Worm (Caenorhabditis elegans) whole organism, late embryonic: ENCODE results near the gene cwp-5.

Source experiments
- C08G9.2 ChIP-seq: sonication (generic microtip); optimal IDR thresholded peaks from 2 replicates; lab custom pipeline; 2016; ENCODE audit warnings: mild to moderate bottlenecking, missing genetic modification characterization, moderate library complexity, missing compliant biosample characterization
- F13H6.1 ChIP-seq: sonication (generic microtip); optimal IDR thresholded peaks from 2 replicates; lab custom pipeline; 2016; ENCODE audit warnings: missing genetic modification characterization, missing compliant biosample characterization
- K02D7.2 ChIP-seq: sonication (generic microtip); optimal IDR thresholded peaks from 2 replicates; lab custom pipeline; 2017; ENCODE audit warnings: mild to moderate bottlenecking, missing genetic modification characterization, missing compliant biosample characterization
- K09A11.1 ChIP-seq: sonication (generic microtip); optimal IDR thresholded peaks from 2 replicates; lab custom pipeline; 2017; ENCODE audit warnings: antibody characterized with exemption, mild to moderate bottlenecking, missing genetic modification characterization, missing compliant biosample characterization; ENCODE audit not compliant: insufficient read depth
- ceh-14 ChIP-seq: sonication (generic microtip); optimal IDR thresholded peaks from 2 replicates; lab custom pipeline; 2016; ENCODE audit warnings: missing genotype, missing genetic modification characterization, missing compliant biosample characterization
- ceh-18 ChIP-seq: sonication (generic microtip); optimal IDR thresholded peaks from 2 replicates; lab custom pipeline; 2016; ENCODE audit warnings: missing genetic modification characterization, missing compliant biosample characterization
- ceh-2 ChIP-seq: sonication (generic microtip); optimal IDR thresholded peaks from 2 replicates; lab custom pipeline; 2016; ENCODE audit warnings: missing genotype, missing genetic modification characterization, missing compliant biosample characterization
- ceh-22 ChIP-seq: sonication (generic microtip); optimal IDR thresholded peaks from 2 replicates; lab custom pipeline; 2017; ENCODE audit warnings: missing biosample characterization, missing genetic modification characterization
- ceh-24 ChIP-seq: sonication (generic microtip); optimal IDR thresholded peaks from 2 replicates; lab custom pipeline; 2016; ENCODE audit warnings: mild to moderate bottlenecking, missing genetic modification characterization, missing compliant biosample characterization
- ceh-31 ChIP-seq: sonication (generic microtip); optimal IDR thresholded peaks from 2 replicates; lab custom pipeline; 2016; ENCODE audit warnings: missing genetic modification characterization, missing compliant biosample characterization
- ceh-48 ChIP-seq: sonication (generic microtip); optimal IDR thresholded peaks from 2 replicates; lab custom pipeline; 2016; ENCODE audit warnings: missing genetic modification characterization, inconsistent platforms, missing compliant biosample characterization
- ceh-6 ChIP-seq: fragments of 200-800 bp; sonication (Bioruptor generic); optimal IDR thresholded peaks from 2 replicates; lab custom pipeline; 2018; ENCODE audit warnings: mild to moderate bottlenecking, missing genetic modification characterization, missing compliant biosample characterization
- ceh-9 ChIP-seq: sonication (generic microtip); optimal IDR thresholded peaks from 2 replicates; lab custom pipeline; 2016; ENCODE audit warnings: mild to moderate bottlenecking, missing genetic modification characterization, inconsistent platforms, missing compliant biosample characterization
- che-1 ChIP-seq: sonication (generic microtip); optimal IDR thresholded peaks from 2 replicates; lab custom pipeline; 2016; ENCODE audit warnings: mild to moderate bottlenecking, missing genetic modification characterization, missing compliant biosample characterization
- elt-2 ChIP-seq: sonication (generic microtip); optimal IDR thresholded peaks from 2 replicates; lab custom pipeline; 2016; ENCODE audit warnings: missing genetic modification reagents, missing genetic modification characterization, missing compliant biosample characterization
- fax-1 ChIP-seq: sonication (generic microtip); optimal IDR thresholded peaks from 2 replicates; lab custom pipeline; 2016; ENCODE audit warnings: missing genotype, missing genetic modification characterization, missing compliant biosample characterization
- fkh-10 ChIP-seq: fragments of 150-350 bp; optimal IDR thresholded peaks from 2 replicates; lab custom pipeline; 2014; ENCODE audit warnings: missing biosample characterization, missing genetic modification reagents, missing genetic modification characterization
- fkh-6 ChIP-seq: sonication (generic microtip); optimal IDR thresholded peaks from 2 replicates; lab custom pipeline; 2016; ENCODE audit warnings: missing genetic modification characterization, missing compliant biosample characterization
- gmeb-2 ChIP-seq: sonication (generic microtip); optimal IDR thresholded peaks from 2 replicates; lab custom pipeline; 2016; ENCODE audit warnings: missing genetic modification characterization, inconsistent platforms, missing compliant biosample characterization
- hlh-13 ChIP-seq: fragments of 200-800 bp; sonication (Bioruptor generic); optimal IDR thresholded peaks from 2 replicates; lab custom pipeline; 2018; ENCODE audit warnings: mild to moderate bottlenecking, missing genetic modification characterization, missing compliant biosample characterization
- hlh-15 ChIP-seq: sonication (generic microtip); optimal IDR thresholded peaks from 2 replicates; lab custom pipeline; 2016; ENCODE audit warnings: missing genetic modification characterization, missing compliant biosample characterization
- hlh-30 ChIP-seq: sonication (generic microtip); optimal IDR thresholded peaks from 2 replicates; lab custom pipeline; 2017; ENCODE audit warnings: antibody characterized with exemption, missing genetic modification characterization, missing compliant biosample characterization; ENCODE audit not compliant: insufficient read depth
- lim-6 ChIP-seq: sonication (generic microtip); optimal IDR thresholded peaks from 2 replicates; lab custom pipeline; 2016; ENCODE audit warnings: missing genetic modification characterization, missing compliant biosample characterization
- mec-3 ChIP-seq: sonication (generic microtip); optimal IDR thresholded peaks from 2 replicates; lab custom pipeline; 2016; ENCODE audit warnings: borderline replicate concordance, missing genetic modification characterization, missing compliant biosample characterization
- nfya-1 ChIP-seq: sonication (generic microtip); optimal IDR thresholded peaks from 2 replicates; lab custom pipeline; 2017; ENCODE audit warnings: missing genetic modification characterization, mild to moderate bottlenecking, missing compliant biosample characterization, antibody characterized with exemption, moderate library complexity
- odd-2 ChIP-seq: sonication (generic microtip); optimal IDR thresholded peaks from 2 replicates; lab custom pipeline; 2017; ENCODE audit warnings: antibody characterized with exemption, mild to moderate bottlenecking, missing genetic modification characterization, missing compliant biosample characterization
- pat-9 ChIP-seq: fragments of 200-800 bp; sonication (Bioruptor generic); optimal IDR thresholded peaks from 2 replicates; lab custom pipeline; 2018; ENCODE audit warnings: mild to moderate bottlenecking, missing genetic modification characterization, moderate library complexity, missing compliant biosample characterization
- pha-4 ChIP-seq: fragments of 150-350 bp; optimal IDR thresholded peaks from 2 replicates; lab custom pipeline; 2018; ENCODE audit warnings: missing biosample characterization, missing genetic modification reagents, missing genetic modification characterization
- pqm-1 ChIP-seq: sonication (generic microtip); optimal IDR thresholded peaks from 2 replicates; lab custom pipeline; 2016; ENCODE audit warnings: missing genetic modification characterization, missing compliant biosample characterization
- ref-2 ChIP-seq: sonication (generic microtip); optimal IDR thresholded peaks from 2 replicates; lab custom pipeline; 2016; ENCODE audit warnings: missing genetic modification characterization, missing compliant biosample characterization
- rnt-1 ChIP-seq: sonication (generic microtip); optimal IDR thresholded peaks from 2 replicates; lab custom pipeline; 2016; ENCODE audit warnings: missing genetic modification characterization, missing compliant biosample characterization
- sox-2 ChIP-seq: fragments of 200-800 bp; sonication (Bioruptor generic); IDR thresholded peaks from 2 replicates; pipeline ENCODE4 v1.3.6; 2022; ENCODE audit warnings: missing genetic modification reagents, missing genetic modification characterization, missing compliant biosample characterization
- tbx-2 ChIP-seq: sonication (generic microtip); optimal IDR thresholded peaks from 2 replicates; lab custom pipeline; 2016; ENCODE audit warnings: missing genetic modification characterization, missing compliant biosample characterization
- unc-42 ChIP-seq: sonication (generic microtip); optimal IDR thresholded peaks from 2 replicates; lab custom pipeline; 2016; ENCODE audit warnings: missing genotype, missing genetic modification characterization, missing compliant biosample characterization
- unc-86 ChIP-seq: sonication (generic microtip); optimal IDR thresholded peaks from 2 replicates; lab custom pipeline; 2016; ENCODE audit warnings: missing genetic modification characterization, missing compliant biosample characterization
- zip-5 ChIP-seq: sonication (generic microtip); optimal IDR thresholded peaks from 2 replicates; lab custom pipeline; 2016; ENCODE audit warnings: missing genetic modification characterization, missing compliant biosample characterization

The cwp-5 gene

DNA sequence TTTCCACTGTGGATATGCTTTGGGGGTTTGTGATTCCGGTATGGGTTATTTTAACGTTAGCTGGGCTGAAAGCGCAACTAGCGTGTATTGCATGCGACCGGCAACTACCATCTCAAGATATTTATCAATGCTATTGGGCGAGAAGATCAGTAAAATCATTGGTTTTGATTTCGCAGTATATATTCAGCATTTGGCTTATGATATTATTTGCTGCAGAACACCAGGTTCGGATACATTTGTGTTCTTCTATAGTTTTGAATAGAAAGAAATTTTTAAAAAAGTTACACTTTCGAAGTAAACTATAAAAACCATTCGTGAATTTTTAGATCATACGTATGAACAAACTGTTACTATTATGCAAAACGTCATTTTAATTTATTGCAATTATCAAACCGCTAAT is 28.2 kb upstream of the cwp-5 start:
- TF ChIP-seq ceh-24 (tag; lab: Kevin White, UChicago) (no peak), elt-2 (no peak)

DNA sequence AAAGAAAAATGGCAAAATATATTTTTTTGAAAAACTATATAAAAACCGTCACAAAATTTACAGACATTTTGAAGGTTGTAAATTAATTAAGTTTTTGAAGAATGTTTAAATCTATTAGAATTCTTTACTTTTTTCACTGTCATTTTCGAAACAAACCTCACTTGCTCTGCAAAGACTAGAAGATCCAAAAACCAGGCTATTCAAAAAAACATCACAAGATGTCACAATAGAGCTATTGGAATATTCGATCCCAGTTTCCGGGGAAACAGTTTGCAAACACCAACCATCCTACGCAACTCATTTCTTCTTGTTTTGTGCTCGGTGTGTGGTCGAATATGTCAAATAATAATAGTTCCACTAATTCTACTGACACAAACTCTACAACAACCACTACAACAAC is 27.0 kb upstream of the cwp-5 start, which contains the start of gene R12H7.4:
Gene R12H7.4, plus strand, starts transcription at position 301 of the 400 bp plus-strand sequence.
- TF ChIP-seq hlh-15 (tag; lab: Kevin White, UChicago): no peak
- TF ChIP-seq ceh-6 (GFP tag; lab: Kevin White, UChicago): no peak
- TF ChIP-seq ceh-48: no peak
- TF ChIP-seq F13H6.1 (tag; lab: Kevin White, UChicago): no peak
- no peak for TF ChIP-seq sox-2
- TF ChIP-seq fkh-10 (GFP tag; lab: Kevin White, UChicago): no peak
- TF ChIP-seq ceh-22 (tag; lab: Kevin White, UChicago): no peak
- no peak for TF ChIP-seq pat-9 (tag; lab: Kevin White, UChicago)
- no peak for TF ChIP-seq K02D7.2 (tag; lab: Kevin White, UChicago)
- TF ChIP-seq pqm-1: no peak
- TF ChIP-seq mec-3 (tag; lab: Kevin White, UChicago): no peak
- TF ChIP-seq ref-2 (tag; lab: Kevin White, UChicago): no peak
- TF ChIP-seq rnt-1: no peak

DNA sequence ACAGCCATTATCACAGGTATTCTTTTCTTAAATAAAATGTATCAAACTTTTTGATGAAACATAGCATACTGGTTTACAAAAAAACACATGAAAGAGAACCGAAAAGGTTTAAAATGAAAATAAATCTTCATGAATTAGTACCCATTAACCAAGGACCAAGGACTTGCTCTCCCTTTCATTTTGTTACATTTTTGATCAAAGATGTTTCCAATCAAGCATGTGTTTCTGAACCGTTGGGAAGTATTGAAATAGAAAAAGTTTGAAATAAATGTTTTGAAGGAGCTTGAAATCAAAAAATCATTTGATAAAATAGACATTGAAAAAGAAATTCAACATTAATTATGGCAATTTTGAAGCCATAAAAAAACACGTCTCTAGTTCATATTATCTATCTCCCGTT is 22.8 kb upstream of the cwp-5 start:
- TF ChIP-seq unc-42 (tag; lab: Kevin White, UChicago) (no peak), ref-2 (tag; lab: Kevin White, UChicago) (no peak), C08G9.2 (tag; lab: Kevin White, UChicago) (no peak), ceh-9 (tag; lab: Kevin White, UChicago) (no peak), pha-4 (tag; lab: Kevin White, UChicago) (no peak), ceh-18 (tag; lab: Kevin White, UChicago) (no peak), fkh-10 (GFP tag; lab: Kevin White, UChicago) (no peak), odd-2 (no peak), gmeb-2 (tag; lab: Kevin White, UChicago) (no peak), lim-6 (no peak), ceh-48 (no peak), ceh-2 (tag; lab: Kevin White, UChicago) (no peak), K09A11.1 (no peak), hlh-13 (GFP tag; lab: Kevin White, UChicago) (no peak), zip-5 (tag; lab: Kevin White, UChicago) (no peak), unc-86 (no peak), fax-1 (no peak), fkh-6 (tag; lab: Kevin White, UChicago) (no peak)

DNA sequence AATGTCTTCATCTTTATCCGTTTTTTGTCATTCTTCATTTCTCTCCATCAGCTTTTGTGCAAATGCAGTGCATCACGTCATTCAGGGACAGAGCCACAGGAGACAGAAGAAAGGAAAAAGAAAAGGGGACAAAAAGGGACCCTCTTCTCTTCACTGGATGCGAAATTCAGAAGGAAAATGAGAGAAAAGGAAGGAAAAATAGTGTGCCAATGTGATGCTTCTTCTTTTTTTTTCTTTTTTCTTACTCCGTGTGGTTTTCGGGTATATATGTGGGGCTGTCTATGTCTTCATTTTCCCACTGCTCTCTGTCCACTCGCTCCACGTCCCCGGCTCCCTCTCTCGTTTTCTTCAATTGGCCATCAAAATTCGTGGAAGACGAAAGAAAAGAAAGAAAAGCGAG is 20.7 kb upstream of the cwp-5 start:
- TF ChIP-seq hlh-30 (tag; lab: Kevin White, UChicago): no peak
- peak; percentile 67 for TF ChIP-seq ceh-18 (tag; lab: Kevin White, UChicago)
- TF ChIP-seq ceh-14 (tag; lab: Kevin White, UChicago): peak; percentile 27
- no peak for TF ChIP-seq fax-1
- TF ChIP-seq unc-42 (tag; lab: Kevin White, UChicago): peak; percentile 78
- TF ChIP-seq ceh-31 (tag; lab: Kevin White, UChicago): peak; percentile 60
- TF ChIP-seq tbx-2 (tag; lab: Kevin White, UChicago): peak; percentile 42
- TF ChIP-seq, all 69 proteins: peak for 5

ce11 chrX:13209026-13209425 is 19.3 kb upstream of the cwp-5 start:
- TF ChIP-seq unc-42 (tag; lab: Kevin White, UChicago) (peak; percentile 2), nfya-1 (tag; lab: Kevin White, UChicago) (peak; percentile 22), che-1 (no peak)
